Fruit fly (Drosophila melanogaster) ovary, adult (tissue): ENCODE measurements around the gene Paf-AHalpha.
"Not testable (repeated sequence)": the region's sequence is repeated elsewhere in the genome, so short reads cannot be mapped to it uniquely, and the experiment has no call there.

Source experiments
- CG17801 ChIP-seq: fragments of 200-800 bp; optimal IDR thresholded peaks from 2 replicates; lab custom pipeline; 2019; ENCODE audit warnings: missing biosample characterization, mild to moderate bottlenecking, missing genetic modification characterization, moderate library complexity; ENCODE audit not compliant: partially characterized antibody

Paf-AHalpha gene

DNA sequence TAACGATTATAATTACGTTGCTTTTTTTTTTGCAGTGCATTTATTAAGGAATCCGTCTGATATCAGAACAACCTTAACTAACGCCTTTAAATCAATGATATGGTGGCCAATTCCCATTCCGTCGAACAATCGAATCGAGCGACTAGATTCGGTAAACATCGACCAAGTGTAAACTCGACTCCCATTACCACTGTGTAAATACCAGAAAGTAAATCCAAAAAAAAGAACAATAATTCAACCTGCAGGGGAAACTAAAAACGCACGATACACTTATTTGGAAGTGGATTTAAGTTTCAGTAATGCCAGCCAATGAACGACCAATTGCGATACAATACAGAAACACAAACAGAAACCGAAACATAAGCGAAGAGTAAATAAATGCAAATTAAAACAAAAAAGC is 20.1 kb upstream of the Paf-AHalpha start:
- no peak for TF ChIP-seq CG17801

DNA sequence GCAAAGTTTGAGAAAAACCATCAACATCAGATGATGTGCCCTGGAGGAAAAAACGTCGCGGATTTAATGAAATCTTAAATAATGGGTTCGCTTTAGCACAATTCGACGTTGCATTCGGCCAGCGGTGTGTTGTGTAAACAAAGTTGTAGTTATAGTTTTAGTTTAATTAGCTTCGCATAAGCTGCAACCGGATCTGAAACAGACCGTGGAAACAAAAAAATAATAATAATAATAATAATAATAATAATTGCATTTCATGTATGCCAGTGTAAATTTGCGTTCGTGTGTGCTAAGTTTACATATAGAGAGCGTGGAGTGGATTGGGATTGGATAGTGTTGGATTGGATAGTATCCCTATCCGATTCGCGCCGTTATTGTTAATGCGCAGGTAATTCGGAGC is 19.4 kb upstream of the Paf-AHalpha start:
- TF ChIP-seq CG17801, result no peak

DNA sequence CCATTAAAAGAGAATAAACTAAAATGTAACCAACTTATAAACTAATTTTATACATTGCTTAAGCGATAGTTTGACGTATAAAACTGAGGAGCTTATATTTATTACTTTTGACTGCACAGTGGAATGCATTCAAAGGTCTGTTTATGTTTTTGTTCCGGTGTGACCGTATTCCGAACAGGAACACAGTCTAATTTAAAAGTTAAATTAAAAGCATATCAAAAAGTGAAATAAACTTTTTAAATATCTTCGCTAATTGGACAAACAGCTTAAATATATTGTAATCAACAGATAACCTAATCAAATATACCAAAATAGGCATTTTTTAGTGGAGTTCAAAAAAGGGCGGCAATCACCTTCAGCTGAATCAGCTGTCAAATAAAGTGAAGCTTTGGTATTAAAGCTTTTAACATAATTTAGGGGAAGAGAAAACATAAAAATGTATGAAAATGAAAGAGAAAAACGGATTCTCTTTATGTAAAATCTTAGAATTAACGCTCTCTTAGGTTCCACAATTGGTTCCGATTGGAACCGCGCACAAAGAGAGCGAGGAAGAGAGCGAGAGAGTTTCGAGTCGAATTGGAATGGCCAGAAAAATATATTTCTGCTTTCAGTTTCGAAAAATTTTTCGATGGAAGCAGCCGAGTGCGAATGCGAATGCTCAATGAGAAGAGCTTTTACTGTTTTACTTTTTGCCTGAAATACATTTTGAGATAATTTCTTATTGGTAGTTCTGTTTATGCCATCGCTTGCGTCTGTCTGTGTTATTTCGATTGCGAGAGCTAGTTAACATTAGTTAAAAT is 18.6 kb upstream of the Paf-AHalpha start, which contains the start of the genes PGRP-LE and sd:
Gene PGRP-LE (minus strand): TSS at position 117 of the 800 bp plus-strand sequence.
Gene sd (plus strand): TSS at position 607 of the 800 bp plus-strand sequence.
- TF ChIP-seq CG17801, result no peak

DNA sequence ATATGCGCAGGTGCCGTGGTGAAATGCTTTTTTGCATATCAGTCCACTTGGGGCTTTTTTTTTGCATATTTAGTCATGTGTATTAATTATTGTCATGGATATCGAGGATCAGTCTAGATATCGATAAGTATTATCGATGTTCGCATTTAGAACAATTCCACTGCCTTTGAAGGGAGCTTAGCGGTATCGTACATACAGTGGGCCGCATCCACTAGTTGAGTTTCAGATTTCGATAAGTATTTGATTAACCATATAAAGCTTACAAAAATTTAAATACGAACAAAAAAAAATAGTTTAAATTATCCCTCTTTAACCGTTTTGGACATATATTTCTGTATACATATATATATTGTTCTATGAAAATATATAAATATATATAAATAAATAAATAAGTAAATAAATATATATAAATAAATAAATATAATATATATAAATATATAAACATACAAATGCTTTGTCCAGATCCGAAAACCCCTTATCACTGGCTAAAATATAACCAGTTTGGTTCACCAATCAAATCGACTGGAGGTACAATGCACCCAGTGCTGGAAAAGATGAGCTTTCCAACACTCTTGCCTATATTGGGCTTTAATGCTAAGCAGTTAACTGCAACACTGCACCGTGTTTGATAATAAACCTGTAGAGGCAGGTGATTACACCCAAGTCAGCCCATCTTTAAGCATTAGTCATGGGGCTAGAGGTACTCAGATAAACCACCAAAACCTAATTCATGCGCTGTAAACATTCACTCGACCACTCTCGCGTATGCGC is 17.7 kb upstream of the Paf-AHalpha start:
- TF ChIP-seq CG17801, result peak; percentile 6

DNA sequence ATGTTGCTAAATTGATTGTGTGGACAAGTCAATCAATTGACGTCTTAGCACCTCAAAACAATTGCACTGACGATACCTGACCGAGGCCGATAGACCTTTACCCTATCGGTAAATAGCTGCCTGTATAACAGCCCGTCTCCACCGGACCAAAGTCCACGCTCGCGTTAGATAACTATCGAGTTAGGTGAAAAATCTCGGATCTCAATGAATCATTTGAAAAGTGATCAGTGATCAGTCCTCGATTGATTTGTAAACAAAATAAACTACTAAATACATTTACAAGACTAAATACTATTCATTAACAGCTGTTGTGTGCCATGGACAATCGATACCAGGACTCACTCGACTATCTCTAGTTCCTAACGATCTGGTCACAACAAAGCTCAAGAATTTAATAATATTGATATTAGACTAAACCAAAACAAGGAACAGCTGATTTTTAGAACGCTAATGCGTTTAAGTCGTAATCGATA is 13.7 kb upstream of the Paf-AHalpha start, which contains the start of the genes sordd2 and CG15602:
Gene sordd2 (minus strand): TSS at position 78 of the 473 bp plus-strand sequence.
Gene CG15602 (plus strand): TSS at position 342 of the 473 bp plus-strand sequence.
- TF ChIP-seq CG17801, result not testable (repeated sequence)

DNA sequence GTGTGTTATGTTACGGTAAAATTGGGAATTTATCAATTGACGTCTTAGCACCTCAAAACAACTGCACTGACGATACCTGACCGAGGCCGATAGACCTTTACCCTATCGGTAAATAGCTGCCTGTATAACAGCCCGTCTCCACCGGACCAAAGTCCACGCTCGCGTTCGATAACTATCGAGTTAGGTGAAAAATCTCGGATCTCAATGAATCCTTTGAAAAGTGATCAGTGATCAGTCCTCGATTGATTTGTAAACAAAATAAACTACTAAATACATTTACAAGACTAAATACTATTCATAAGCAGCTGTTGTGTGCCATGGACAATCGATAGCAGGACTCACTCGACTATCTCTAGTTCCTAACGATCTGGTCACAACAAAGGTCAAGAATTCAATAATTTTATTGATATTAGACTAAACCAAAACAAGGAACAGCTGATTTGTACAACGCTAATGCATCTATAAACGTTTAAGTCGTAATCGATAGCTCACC is 10.6 kb upstream of the Paf-AHalpha start, which contains the start of gene sordd1:
Gene sordd1 (minus strand): TSS at position 78 of the 493 bp plus-strand sequence.
- not testable (repeated sequence) for TF ChIP-seq CG17801

DNA sequence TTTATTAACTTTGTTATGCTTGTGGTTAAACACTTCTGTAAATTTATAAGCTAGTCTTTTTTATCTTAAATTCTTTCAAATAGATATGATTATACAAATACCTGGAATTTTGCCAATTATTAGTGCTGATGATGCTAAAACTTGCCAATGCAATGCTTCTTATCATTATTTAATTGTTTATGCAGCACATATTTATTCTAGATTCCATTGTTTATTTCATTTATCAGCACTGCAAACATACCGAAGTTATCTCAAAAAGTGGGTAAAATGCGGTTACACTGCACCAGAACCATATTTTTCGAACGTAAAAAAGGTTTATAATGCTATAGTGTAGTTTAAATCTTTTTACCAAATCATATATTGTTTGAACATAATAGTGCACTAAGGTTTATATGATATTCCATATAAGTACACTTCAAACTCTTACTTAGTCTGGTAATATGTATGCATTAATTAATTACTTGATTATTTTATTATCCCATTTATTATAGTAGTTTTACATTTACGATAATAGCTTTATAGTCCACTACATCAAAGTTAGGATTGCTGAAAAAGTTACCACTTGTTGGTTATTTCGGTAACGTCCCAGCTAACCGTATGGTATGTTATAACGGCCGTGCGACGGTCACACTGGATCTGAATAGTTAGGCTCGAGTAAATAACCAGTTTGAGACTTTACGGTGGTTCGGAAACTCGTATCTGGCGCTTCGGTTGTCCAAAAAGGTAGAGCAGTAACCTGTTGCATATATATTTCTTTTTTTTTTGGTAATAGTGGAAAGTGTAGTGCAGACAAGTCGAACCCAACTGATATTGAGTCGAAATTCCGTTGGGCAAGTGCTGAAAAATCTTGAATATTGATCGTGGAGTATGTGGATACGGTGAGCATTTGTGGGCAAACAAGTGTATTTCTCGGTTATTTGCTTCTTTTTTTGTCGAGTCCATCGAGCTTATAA is 3.1 kb upstream of the Paf-AHalpha start, which contains the start of gene Rhp:
Gene Rhp (plus strand): TSS at position 663 of the 953 bp plus-strand sequence.
- peak; percentile 28 for TF ChIP-seq CG17801

DNA sequence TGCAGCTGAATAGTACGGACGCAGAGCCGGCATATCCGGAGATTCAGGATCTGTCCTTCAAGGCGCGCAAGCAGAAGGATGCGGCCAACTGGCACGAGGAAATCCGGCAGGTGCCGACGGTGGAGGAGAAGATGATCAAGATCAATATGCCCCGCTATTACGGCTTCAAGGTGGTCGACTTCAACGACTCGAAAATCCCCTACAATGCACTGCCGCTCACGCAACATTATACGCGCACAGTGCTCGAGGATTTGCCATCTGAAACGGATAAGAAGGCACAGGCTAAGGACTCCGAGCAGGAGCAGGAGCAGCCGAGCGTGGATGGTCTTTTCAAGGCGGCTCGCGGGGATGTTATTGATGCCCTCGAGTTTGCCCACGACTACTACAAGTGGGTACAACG is 859 bp upstream of the Paf-AHalpha start:
- no peak for TF ChIP-seq CG17801

DNA sequence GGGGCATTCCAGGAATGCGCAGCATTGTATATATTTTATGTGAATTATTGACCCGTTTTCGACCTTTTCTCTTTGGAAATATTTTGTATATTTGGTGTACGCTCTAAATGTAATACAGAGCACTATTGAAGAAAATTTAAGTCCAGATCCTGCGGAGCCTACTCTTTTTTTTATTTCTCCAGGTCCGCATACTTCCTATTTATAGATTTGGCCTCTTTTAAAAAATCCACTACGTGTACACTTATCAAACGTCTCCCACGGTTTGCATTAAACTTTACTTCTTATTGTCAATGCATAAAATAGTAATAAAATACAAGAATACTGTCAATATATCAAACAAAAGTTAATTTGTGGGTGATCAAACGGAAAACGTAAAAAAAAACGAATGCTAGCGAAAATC is 1.8 kb downstream of the Paf-AHalpha start, which contains the start of gene Efhc1.1:
Gene Efhc1.1 (minus strand): TSS at position 101 of the 400 bp plus-strand sequence.
- no peak for TF ChIP-seq CG17801

DNA sequence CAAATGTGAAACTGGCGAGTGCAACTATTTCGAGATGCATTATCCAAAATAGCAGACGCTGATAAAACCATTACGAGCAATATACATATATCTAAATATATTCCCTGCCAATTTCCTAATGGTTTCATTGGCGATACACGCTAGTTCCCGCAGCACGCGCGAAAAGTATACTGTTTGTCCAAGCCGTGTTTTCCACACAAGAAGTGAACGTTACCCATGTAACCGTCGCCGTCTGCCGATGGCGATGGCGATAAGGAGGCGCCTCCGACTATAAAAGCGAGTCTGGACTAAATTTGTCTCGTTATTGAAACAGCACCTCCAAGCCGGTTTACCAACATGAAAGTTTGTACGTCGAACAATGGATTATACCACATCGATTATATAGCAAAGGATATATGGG is 6.5 kb downstream of the Paf-AHalpha start, which contains the start of gene CG43673:
Gene CG43673 (plus strand): TSS at position 301 of the 400 bp plus-strand sequence.
- no peak for TF ChIP-seq CG17801

DNA sequence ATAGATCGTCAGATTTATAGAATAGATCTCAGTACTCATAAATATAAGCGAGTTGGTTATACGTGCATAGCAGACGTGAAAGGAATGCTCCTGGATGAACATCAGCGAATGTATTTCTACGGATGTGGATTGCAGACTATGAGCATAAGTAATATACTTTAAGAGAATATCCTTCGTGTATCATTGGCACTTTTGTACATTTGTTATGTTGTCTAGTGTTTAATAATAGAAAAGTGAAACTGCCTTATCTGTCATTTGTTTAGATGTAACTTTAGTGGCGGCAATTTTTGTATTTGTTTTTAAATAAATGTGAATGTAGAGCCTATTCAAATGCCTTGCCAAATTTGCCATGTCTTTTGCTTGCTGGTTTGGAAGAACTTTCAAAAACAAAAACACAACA is 12.7 kb downstream of the Paf-AHalpha start, which contains the start of gene CG43672:
Gene CG43672 (plus strand): TSS at position 301 of the 400 bp plus-strand sequence.
- TF ChIP-seq CG17801, result no peak

DNA sequence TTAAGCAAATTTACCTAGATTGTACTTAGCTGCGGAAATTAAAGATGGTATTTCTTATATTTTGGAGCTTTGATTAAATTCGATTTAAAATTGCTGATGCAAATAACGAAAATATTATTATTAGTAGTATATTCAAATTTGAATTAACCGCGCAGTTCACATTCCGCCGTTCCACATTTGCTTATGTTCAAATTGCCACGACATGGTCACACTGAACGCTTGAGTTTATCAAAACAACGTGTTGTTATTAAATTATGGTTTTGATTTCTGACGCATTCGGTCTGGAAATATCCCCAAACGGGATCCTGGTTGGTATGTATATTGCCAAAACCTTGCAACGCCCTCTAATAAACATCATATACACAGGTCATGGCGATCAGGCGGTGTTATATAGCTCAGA is 15.9 kb downstream of the Paf-AHalpha start, which contains the start of gene CG33172:
Gene CG33172 (plus strand): TSS at position 208 of the 400 bp plus-strand sequence.
- no peak for TF ChIP-seq CG17801

DNA sequence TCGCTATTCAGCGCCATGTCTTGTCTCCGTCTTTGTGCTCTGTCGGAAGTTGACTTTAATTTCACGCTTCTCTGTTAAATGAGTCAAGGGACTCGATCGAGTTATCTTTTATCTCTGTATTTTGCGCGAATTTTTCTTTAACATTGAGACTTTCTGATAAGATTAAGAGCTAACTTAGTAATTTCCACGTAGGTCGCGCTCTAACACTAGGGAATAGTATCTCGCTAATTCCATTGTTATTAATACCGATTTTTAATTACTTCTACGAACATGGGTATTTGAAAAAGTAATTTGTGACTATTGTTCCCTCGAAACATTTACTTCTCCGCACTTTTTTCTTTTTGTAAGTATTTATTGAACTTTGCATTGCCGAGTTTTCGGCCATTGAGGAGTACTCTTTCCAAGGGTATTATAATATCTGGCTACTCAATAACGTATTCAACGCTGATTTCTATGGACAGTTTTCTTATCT is 19.0 kb downstream of the Paf-AHalpha start, which contains the start of gene CG8952:
Gene CG8952 (minus strand): TSS at position 51 of the 472 bp plus-strand sequence.
- no peak for TF ChIP-seq CG17801

DNA sequence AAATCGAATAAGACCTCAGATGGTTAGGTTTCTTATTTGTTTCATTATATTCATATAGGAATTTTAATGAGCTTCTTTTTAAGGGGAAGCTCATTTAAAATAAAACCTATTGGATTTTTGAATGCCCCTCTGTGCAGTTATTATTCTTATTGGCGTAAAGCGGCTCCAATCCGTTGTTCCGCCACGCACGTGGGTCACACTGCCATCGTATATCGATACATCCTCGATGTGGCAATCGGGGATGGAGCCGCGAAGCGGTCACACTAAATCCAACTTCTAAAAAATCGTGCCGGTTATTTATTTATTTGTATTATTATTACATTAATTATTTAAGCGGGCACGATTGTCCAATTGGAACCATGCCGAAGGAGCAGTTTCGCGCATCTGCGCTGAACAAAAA is 22.7 kb downstream of the Paf-AHalpha start, which contains the start of gene Polr3A:
Gene Polr3A (plus strand): TSS at position 234 of the 400 bp plus-strand sequence.
- no peak for TF ChIP-seq CG17801

DNA sequence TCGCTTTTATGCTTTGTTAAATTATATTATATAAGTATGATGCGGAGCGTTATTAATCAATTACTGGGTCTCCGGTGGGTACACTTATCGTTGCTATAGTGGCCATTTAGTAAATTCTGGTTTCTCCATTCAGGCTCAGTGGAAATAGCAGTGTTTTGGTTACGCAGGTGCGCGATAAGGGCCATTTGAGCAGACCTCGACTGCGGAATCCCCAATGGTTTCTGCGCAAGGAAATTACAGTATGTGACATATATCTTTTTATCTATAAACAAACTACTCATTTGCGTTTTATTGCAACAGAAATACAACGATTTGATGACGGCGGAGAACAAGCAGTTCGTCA is 24.1 kb downstream of the Paf-AHalpha start:
- TF ChIP-seq CG17801, result no peak
